Fruit fly (Drosophila melanogaster): ENCODE measurements around the gene Mps1.
A peak's percentile ranks its signal among the peaks of the same experiment; 100 is the strongest.

Mps1 gene

DNA sequence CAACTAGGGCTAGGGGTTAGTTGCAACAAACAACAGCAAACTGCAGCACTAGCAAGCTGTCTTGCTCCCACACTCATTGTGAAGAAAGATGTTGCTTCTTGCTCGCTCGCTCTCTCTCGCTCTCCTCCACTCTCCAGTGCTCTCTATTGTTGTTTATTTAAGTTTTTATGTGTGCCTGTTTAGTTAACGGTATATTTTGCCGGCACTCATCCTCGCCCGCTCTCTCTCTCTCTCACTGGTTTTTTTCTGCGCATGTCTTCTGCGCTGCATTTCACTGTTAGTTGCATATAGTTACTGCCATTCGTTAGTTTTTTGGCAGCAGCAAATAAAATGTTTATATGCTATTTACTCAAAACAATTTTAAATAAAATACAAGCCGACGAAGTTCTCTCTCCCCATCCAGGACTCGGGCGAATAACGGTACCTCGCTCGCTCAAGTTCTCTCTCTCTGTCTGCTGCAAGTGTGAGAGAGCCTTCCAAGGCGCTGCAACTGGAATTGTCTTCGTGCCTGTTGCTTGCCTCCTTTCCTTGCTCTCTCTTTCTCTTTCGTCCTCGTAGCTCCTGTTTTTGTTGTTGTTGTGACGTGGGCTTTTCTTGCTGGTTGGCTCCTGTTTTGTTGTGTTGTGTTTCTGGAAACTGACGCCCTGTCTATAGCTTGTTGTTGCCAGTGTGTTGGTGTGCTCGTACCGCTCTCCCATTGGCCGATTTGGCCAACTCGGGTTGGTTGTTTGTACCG, 4.8 kb upstream of the Mps1 start:
- no peak for TF ChIP-seq CG17801 (GFP tag; optimal IDR thresholded peaks at IDR 0.05; ENCODE audit: partially characterized antibody)

DNA sequence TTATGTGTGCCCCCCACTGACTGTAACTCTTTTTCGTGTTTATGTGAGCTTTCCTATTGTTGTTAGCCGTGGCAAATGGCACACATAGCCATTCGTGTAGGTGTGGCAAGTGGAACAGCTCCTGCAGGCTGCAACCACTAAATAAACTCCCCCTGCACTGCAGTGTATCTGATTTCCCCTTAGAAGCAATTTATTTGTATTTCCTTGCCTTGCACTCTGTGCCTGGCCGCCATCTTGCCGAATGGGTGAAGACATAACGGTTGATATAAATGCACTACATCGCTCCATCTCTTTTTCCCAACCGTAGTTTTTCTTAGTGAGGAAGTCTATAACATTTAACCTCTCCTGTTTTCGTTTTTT, 4.3 kb upstream of the Mps1 start:
- TF ChIP-seq CG17801 (GFP tag; optimal IDR thresholded peaks at IDR 0.05; ENCODE audit: partially characterized antibody), result no peak

DNA sequence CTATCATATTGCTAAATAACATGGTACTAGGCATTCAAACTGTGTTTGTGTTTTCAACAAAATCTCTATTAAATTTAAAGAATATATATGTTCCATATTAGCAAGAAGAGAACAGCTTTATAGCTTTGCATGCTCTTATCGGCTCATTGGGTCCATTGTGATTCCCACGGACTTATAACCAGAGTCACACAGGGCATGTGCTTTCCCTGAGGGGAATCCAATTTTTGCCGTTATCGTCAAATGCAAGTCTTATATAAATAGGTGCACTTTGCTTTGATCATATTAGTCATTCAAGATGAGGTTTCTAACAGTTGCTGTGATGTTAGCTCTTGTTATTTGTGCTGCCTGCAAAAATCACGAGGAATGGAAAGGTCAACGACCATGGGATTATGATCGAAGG, 3.8 kb upstream of the Mps1 start, which contains the start of gene CG45045:
Gene CG45045 (plus strand): TSS at position 294 of the 400 bp plus-strand sequence.
- no peak for TF ChIP-seq CG17801 (GFP tag; optimal IDR thresholded peaks at IDR 0.05; ENCODE audit: partially characterized antibody)

DNA sequence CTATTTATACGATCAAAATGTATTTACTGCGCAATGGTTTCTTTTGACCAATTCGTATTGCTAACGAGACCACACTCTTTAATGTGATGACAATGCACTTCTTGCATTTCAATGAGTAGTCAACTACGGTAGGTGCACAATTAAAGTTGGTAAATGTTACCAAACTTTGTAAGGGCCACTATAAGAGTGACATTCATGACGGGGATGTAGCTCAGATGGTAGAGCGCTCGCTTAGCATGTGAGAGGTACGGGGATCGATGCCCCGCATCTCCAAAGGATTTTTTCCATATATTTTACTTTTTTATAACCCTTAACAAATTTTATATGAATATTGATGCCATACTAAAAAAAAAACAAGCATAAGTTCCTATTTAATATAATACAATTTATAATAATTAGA, 3.1 kb upstream of the Mps1 start:
- TF ChIP-seq CG17801 (GFP tag; optimal IDR thresholded peaks at IDR 0.05; ENCODE audit: partially characterized antibody), result no peak

DNA sequence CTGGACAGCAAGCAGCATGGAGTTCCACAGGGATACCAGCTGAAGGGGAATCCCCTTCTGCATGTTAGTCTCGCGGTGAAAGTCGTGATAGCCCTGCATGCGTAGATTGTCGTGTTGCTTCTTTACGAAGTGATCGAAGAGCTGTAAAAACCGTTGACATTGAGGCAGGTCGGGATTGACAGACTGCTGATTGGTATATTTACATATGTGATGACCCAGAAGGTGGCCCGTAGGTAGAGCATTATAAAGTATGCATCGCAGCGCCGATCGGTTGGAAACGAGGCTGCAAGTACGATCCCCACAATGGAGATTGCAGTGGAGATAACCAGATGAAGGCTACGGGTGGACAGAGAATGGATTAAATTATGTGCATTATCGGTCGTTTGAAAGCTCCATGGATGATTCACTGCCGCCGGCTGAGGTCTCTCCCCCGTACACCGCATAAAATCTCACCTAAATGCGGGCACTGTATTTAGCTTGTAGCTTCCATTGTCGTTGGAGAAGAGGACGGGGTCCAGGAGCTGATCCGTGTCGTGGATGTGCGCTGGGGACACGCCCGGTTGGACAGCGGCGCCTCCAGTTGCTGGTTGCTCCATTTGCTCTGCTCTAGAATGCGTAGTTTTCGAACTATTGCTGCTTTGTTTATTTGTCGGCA, 742 bp upstream of the Mps1 start:
- no peak for TF ChIP-seq CG17801 (GFP tag; optimal IDR thresholded peaks at IDR 0.05; ENCODE audit: partially characterized antibody)

DNA sequence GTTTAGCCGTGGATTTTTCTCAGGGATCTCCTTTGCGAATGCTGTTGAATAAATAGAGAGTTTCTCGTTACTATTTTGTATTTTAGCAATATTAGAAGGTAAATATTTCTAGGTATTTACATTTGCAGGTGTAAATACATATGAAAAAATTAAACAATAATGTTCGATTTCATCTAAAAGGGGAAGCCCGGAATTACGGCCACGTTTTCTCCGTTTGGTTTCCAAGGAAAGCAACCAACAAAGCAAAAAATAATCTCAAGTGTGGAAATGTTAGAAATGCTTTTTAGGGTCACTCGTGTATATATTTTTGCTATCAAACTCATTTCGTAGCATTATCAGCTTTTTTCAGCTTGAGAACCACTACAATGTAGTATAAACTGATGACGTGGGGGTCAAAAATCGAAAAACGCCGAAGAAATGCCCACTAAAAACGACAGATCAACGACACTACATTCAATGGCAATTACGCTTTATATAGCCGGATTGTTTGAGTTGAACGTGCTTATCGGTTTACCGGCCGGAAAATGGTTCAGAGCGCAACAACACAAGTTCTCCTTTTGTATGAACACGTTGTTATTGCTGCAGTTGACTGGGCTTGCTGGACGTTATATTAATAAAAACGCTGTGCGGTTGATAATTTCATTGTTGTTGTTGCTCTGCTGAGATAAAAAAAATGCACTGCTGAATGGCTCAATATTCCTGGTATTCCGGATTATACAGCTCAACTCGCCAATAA, 7.2 kb downstream of the Mps1 start:
- TF ChIP-seq CG17801 (GFP tag; optimal IDR thresholded peaks at IDR 0.05; ENCODE audit: partially characterized antibody), result peak; percentile 4

DNA sequence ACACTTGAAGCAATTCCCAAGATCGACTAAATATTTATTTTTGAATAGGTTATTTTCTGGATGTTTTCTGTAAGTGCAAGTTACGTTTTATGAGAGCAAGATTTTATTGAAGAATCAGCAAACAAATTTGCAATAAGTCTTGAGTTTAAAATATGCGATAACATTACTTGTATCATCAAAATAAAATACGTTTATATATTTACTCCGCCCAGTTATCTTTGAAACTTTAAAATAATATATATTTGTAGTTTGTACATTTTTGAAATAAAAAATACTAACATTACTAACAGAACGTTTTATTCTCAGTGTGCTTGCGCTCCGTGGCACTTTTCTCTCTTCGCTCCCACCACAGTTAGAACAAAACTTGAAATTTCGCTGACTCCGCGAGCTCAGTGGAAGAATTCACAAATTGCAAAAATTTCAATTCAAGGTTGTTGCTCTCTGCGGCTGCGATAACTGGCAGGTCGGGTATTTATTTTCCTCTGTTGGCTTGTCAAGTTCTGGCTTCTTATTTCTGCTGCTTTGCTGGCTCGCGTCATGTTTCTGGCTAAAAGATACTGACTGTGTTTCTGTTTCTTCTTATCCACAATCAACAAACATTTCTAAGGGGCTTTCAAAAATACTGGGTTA, 8.4 kb downstream of the Mps1 start:
- peak; percentile 90 for TF ChIP-seq CG17801 (GFP tag; optimal IDR thresholded peaks at IDR 0.05; ENCODE audit: partially characterized antibody)

DNA sequence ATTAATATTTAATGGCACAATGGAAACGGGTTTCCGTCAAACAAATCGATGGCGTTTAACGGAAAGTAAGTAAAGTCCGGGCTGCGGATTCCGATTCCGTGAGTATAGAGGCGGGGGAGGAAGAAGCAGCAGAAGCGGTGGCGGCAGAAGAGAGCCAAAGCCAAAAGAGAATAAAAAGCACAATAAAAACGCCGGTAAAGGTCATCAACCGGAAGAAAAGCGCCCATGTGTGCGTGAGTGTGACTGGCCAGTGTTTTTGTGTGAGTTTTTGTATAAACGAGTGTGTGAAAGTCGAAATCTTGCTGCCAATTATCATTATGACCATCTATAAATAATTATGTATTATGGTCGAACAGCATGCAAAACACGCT, 9.2 kb downstream of the Mps1 start:
- no peak for TF ChIP-seq CG17801 (GFP tag; optimal IDR thresholded peaks at IDR 0.05; ENCODE audit: partially characterized antibody)

DNA sequence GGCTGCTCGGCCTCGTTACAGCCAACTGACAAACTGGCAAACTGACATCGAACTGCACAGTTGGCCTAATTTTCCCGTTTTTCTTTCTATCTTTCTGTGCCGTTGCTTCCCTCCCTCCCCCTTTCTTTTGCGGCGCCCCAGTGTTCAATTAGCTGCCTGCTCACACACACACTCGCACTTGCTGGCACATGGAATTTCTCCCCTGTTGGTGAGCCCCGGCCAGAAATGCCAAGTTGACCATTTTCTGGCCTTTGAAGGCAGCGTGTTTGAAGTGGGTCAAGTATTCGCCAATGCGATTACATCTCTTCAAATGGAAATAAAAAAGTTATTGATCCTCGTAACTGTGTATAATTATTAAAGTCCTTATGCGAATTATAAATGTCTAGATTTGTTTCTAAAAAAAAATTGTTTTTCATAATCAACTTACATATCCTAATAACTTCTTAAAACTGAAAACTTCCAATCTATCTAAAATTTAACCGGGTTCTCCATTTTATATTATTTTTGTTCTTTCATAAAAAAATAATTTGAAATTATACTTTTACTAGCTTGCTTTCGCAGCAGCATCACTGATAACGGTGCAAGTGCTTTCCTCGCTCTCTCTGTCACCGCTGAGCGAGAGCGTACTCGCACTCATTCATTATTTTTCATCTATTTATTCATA, 9.7 kb downstream of the Mps1 start:
- no peak for TF ChIP-seq CG17801 (GFP tag; optimal IDR thresholded peaks at IDR 0.05; ENCODE audit: partially characterized antibody)

DNA sequence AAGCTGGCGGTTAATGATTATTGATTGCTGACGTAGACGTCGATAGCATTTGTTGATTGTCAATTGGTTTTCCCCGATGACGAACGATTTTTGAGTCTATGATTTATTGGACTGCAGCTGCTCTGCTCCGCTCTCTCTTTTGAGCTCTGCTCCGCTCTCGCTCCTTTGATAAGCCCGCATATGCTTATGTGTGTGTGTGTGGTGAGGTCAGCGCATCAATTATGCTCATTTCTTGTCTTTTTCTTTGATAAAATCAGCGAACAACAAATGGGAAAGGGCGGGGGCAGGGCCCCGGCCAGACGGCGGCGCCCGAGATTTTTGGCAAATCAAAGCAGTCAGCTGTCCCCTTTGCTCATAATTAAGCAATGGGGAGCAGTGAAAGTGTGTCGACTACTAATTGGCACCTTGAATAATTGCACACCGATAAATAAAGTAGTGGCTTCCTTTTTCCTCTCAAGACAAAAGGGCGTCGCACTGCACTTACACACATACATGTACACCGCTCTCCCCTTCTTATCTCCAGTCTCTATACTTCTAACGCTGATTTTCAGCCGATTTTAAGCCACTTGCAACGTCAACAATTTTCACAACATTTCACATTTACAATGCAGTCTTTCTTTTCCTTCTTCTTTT, 10.7 kb downstream of the Mps1 start:
- no peak for TF ChIP-seq CG17801 (GFP tag; optimal IDR thresholded peaks at IDR 0.05; ENCODE audit: partially characterized antibody)

DNA sequence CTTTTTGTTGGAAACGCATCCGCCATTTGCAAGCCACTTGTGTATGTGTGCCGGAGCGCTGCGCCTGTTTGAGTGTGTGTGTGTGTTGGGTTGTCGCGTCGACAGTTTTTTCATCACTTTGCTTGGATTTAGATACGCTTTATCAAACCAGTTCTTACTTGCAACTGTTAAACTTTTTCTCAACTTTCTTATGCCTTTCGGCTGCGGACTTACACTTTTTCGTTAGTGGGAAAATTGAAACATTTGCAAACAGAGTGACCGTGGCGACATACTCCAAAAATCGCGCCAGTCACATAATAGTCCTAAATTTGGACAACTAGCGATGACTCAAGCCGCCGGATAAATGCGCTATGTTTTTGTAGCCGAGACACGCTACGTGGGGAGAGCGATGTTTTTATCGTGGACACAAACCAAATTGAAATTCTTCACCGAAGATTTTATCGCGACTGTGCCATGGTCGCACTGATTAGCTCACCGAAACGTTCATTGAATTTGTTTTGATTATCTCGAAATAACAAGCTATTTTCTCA, 11.2 kb downstream of the Mps1 start, which contains the start of the genes alt and CG7655:
Gene alt (minus strand): TSS at position 272 of the 530 bp plus-strand sequence.
Gene CG7655 (plus strand): TSS at position 426 of the 530 bp plus-strand sequence.
- peak; percentile 30 for TF ChIP-seq CG17801 (GFP tag; optimal IDR thresholded peaks at IDR 0.05; ENCODE audit: partially characterized antibody)

DNA sequence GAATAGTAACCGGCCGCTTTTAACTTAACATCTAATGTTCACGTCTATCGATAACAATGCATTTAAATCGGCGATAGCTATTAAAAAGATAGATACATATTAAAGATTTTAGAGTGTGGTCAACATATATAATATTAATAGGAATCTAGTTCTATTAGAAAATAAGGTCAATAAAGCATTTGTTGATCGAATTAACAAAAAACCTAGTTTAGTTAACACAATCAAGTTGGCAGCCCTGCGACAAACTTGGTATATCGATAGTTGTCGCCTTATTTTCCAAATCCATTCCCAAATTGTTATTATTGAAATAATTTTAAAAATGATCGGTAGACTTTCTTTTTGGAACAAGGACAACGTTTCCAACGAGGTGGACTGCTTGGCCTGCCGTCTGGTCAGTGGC, 13.8 kb downstream of the Mps1 start, which contains the start of the genes CG31251 and CG31360:
Gene CG31251 (minus strand): TSS at position 62 of the 400 bp plus-strand sequence.
Gene CG31360 (plus strand): TSS at position 244 of the 400 bp plus-strand sequence.
- peak; percentile 1 for TF ChIP-seq CG17801 (GFP tag; optimal IDR thresholded peaks at IDR 0.05; ENCODE audit: partially characterized antibody)

DNA sequence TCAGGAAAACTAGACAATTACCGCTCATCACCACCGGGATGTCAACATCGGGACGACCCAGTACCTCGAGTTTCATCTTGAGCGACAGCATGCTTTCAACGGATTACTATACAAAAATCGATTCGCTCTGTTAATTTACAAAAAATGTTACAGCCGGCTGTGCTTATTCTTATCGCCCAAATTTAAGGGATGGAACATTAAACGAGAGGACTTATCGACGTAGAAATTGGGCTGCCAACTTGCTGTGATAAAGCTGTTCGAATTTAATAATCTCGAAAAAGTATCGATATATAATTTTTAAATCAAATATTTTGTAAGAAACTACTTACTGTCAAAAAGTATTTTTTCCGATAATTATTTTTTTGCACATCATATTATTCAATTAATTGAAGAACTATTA, 15.8 kb downstream of the Mps1 start, which contains the start of gene CG31249:
Gene CG31249 (minus strand): TSS at position 197 of the 400 bp plus-strand sequence.
- TF ChIP-seq CG17801 (GFP tag; optimal IDR thresholded peaks at IDR 0.05; ENCODE audit: partially characterized antibody), result no peak

Measured in ovary, adult (tissue).